Worm (Caenorhabditis elegans): ENCODE data around the gene nhr-120.

nhr-120 gene

DNA sequence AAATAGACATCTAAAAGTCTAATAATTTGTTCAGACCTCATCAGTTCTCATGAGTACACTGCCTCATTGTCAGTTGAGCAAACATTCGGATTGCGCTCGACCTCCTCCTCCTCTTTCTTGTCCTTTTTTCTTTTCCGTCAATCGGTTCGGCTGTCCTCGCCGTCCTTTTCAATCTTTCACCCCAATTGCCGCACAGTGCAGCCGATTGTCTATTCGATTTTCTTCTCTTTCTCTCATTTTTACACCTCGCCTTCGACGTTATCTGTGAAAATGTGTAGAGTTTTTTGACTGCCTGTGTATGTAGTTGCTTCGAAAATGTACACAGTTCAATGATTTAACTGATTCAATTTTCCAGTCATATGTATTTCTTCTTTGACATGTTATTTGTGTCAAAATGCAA is 12.8 kb upstream of the nhr-120 start:
- TF ChIP-seq cog-1 (tag; optimal IDR thresholded peaks at IDR 0.05), result no peak
- TF ChIP-seq ztf-29 (GFP tag; IDR thresholded peaks at IDR 0.05), result no peak
- no peak for TF ChIP-seq T22C8.4 (GFP tag; IDR thresholded peaks at IDR 0.05)
- TF ChIP-seq klf-2 (GFP tag; conservative IDR thresholded peaks at IDR 0.05), result no peak
- no peak for TF ChIP-seq ref-1 (GFP tag; conservative IDR thresholded peaks at IDR 0.05)

DNA sequence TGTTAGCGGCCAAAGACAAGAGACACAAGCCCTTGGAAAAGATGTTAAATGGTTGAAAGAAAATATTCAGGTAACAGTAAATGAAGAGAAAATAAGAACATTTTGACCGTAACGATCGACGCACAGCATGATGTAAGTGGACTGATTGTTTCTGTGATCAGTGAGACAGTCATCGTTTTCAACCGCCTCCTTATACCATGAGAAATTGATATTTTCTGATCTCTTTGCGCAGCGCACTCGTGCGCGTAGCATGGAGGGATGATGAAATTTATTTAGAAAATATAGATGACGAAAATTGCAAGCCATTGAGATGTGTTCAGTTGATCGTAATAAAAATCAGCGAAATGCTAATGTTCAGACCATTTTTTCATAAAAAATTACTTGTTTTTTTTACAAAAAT is 9.2 kb upstream of the nhr-120 start:
- TF ChIP-seq cog-1 (tag; optimal IDR thresholded peaks at IDR 0.05), result no peak
- no peak for TF ChIP-seq ref-1 (GFP tag; conservative IDR thresholded peaks at IDR 0.05)
- no peak for TF ChIP-seq med-1 (GFP tag; optimal IDR thresholded peaks at IDR 0.05; ENCODE audit: insufficient read depth)
- no peak for TF ChIP-seq klf-2 (GFP tag; conservative IDR thresholded peaks at IDR 0.05)
- no peak for TF ChIP-seq ztf-23 (GFP tag; IDR thresholded peaks at IDR 0.05)
- TF ChIP-seq tab-1 (GFP tag; IDR thresholded peaks at IDR 0.05), result no peak
- no peak for TF ChIP-seq ztf-29 (GFP tag; IDR thresholded peaks at IDR 0.05)
- no peak for TF ChIP-seq flt-1 (GFP tag; IDR thresholded peaks at IDR 0.05)

DNA sequence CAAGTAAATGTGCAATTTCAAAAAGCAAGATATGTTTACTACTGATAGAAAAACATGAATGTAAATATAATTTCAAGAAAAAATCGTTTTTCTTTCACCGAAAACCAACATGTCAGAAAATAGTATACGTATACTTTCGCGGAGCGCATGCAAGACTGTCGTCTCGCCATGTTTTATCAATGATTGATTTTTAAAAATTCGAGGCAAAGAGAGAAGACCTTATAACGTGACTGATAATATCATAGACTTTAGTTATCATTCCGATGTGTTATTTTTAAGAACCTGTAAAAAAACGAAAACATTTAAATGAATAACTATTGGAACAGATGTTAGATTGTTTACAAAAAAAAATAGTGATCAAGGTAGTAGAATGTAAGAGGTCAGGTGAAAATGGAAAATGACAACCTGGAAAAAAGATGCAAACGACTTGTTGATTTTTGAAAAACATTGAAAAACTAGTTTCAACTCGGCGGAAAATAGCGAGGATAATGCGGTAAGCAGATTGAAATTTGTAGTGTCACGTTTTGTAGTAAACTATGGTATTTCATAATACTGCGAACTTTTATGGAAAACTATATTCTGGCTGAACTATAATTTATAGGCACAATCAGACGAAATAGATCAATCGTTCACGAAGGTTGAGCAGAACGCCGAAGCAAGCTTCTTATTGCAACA is 6.1 kb upstream of the nhr-120 start:
- TF ChIP-seq klf-2 (GFP tag; conservative IDR thresholded peaks at IDR 0.05) (no peak), ztf-23 (GFP tag; IDR thresholded peaks at IDR 0.05) (no peak), T22C8.4 (GFP tag; IDR thresholded peaks at IDR 0.05) (no peak), tab-1 (GFP tag; IDR thresholded peaks at IDR 0.05) (no peak), flt-1 (GFP tag; IDR thresholded peaks at IDR 0.05) (no peak), ztf-29 (GFP tag; IDR thresholded peaks at IDR 0.05) (no peak), med-1 (GFP tag; optimal IDR thresholded peaks at IDR 0.05; ENCODE audit: insufficient read depth) (no peak), cog-1 (tag; optimal IDR thresholded peaks at IDR 0.05) (no peak), ref-1 (GFP tag; conservative IDR thresholded peaks at IDR 0.05) (no peak)

DNA sequence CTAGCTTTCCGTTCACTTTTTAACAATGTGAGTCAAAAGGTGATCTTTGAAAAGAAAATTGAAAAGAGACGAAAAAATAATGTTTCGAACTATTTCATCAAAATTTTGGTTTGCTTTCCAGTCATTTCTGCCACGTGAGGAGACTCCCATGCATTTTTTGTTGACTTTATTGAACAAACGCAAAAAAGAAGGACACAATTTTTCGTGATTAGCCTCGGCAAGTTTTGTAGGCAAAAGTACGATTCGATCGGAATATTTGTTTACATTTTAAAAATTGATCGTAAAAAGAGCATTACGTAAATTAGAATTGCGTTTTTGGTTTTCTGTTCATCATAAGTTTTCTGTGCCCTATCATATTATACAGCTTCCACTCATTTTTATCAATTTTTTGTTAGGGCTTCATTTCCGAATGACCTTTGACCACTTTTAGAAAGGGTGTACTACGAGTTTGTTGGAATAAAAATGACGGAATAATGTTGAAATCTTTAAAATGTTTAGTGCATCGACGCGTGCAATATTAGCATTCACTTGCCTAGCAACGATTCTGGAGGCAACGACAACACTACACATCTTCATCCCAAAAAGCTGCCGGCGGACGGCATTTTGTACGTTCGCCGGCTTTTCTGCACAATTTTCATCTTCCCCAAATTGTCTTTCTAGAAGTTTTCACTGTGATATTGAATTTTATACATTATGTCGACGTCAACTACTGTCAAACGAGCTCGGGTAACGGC is 4.7 kb upstream of the nhr-120 start, which contains the start of gene C56E10.3:
Gene C56E10.3 (plus strand): TSS at position 684 of the 734 bp plus-strand sequence.
- no peak for TF ChIP-seq T22C8.4 (GFP tag; IDR thresholded peaks at IDR 0.05)
- TF ChIP-seq med-1 (GFP tag; optimal IDR thresholded peaks at IDR 0.05; ENCODE audit: insufficient read depth), result no peak
- TF ChIP-seq tab-1 (GFP tag; IDR thresholded peaks at IDR 0.05), result no peak
- TF ChIP-seq ref-1 (GFP tag; conservative IDR thresholded peaks at IDR 0.05), result no peak
- TF ChIP-seq cog-1 (tag; optimal IDR thresholded peaks at IDR 0.05), result no peak
- TF ChIP-seq flt-1 (GFP tag; IDR thresholded peaks at IDR 0.05), result no peak
- TF ChIP-seq ztf-29 (GFP tag; IDR thresholded peaks at IDR 0.05), result no peak
- no peak for TF ChIP-seq ztf-23 (GFP tag; IDR thresholded peaks at IDR 0.05)
- TF ChIP-seq klf-2 (GFP tag; conservative IDR thresholded peaks at IDR 0.05), result no peak

DNA sequence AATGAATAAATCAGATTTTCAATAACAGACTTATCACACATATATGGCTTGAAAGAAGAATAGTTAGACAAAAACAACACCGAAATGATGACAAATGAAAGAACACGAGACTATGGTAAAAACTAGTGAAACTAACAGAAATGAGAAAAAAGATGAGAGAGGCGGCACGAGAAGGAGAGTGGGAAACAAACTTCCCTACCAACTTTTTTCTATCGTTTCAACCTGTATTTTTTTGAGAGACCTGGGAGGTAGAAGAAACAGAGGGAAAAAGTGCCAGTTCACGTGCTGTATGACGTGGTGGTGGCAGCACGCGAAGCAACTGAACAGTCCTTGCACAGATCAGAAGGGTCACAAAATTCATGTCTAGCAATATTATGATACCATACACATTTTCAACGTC is 2.4 kb upstream of the nhr-120 start:
- TF ChIP-seq klf-2 (GFP tag; conservative IDR thresholded peaks at IDR 0.05), result no peak
- TF ChIP-seq ztf-29 (GFP tag; IDR thresholded peaks at IDR 0.05), result no peak
- TF ChIP-seq flt-1 (GFP tag; IDR thresholded peaks at IDR 0.05), result no peak
- TF ChIP-seq cog-1 (tag; optimal IDR thresholded peaks at IDR 0.05), result no peak
- TF ChIP-seq ztf-23 (GFP tag; IDR thresholded peaks at IDR 0.05), result no peak
- no peak for TF ChIP-seq ref-1 (GFP tag; conservative IDR thresholded peaks at IDR 0.05)
- TF ChIP-seq med-1 (GFP tag; optimal IDR thresholded peaks at IDR 0.05; ENCODE audit: insufficient read depth), result no peak

DNA sequence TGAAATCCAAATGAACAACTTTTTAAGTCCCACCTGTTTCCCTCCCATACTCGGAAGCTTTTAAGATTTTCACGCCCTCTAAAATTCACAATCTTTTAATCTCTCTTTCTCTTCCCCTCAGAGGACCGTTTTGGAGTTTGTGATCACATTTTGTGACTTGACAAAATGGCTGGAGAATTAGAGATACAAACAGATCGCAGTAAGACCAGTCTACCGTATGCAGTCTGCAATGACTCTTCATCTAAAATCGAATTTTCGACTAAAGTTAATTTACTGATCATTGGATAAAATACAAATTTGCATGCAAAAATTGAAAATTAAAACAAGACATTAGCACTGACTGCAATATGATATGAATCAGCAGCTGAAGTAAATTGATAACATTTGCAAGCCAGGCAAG is 1.1 kb upstream of the nhr-120 start:
- TF ChIP-seq ref-1 (GFP tag; conservative IDR thresholded peaks at IDR 0.05) (no peak), flt-1 (GFP tag; IDR thresholded peaks at IDR 0.05) (no peak), klf-2 (GFP tag; conservative IDR thresholded peaks at IDR 0.05) (no peak), cog-1 (tag; optimal IDR thresholded peaks at IDR 0.05) (no peak), ztf-29 (GFP tag; IDR thresholded peaks at IDR 0.05) (no peak), T22C8.4 (GFP tag; IDR thresholded peaks at IDR 0.05) (no peak), tab-1 (GFP tag; IDR thresholded peaks at IDR 0.05) (no peak), med-1 (GFP tag; optimal IDR thresholded peaks at IDR 0.05; ENCODE audit: insufficient read depth) (no peak), ztf-23 (GFP tag; IDR thresholded peaks at IDR 0.05) (no peak)

DNA sequence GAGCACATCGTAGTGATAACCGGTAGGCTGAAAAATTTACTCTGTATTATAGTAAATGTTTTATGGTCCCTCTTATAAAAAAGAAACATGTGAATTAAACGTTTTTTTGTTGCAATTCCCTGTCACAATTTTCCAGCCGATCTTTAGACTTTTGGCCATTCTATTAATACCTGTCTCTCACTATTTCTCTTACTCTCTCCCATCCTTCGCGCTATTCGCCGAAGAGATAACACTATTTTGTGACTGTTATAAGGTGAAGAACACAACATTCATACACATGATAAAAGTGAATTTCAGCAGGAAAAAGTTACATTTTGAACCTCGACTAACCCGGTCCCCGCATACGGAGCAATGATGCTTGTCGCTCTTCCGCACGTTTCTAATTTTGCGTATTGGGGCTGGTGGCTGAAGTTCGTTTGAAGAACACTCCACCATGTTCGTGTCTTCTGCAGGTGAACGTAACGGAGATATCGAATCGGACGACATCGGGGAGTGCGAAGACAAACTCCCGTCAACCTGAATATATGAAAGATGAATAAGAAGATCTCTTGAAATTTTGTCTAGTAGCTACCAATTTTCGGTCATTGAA is 1.3 kb downstream of the nhr-120 start:
- TF ChIP-seq klf-2 (GFP tag; conservative IDR thresholded peaks at IDR 0.05) (no peak), flt-1 (GFP tag; IDR thresholded peaks at IDR 0.05) (no peak), ztf-29 (GFP tag; IDR thresholded peaks at IDR 0.05) (no peak), cog-1 (tag; optimal IDR thresholded peaks at IDR 0.05) (no peak), med-1 (GFP tag; optimal IDR thresholded peaks at IDR 0.05; ENCODE audit: insufficient read depth) (no peak), T22C8.4 (GFP tag; IDR thresholded peaks at IDR 0.05) (no peak), ref-1 (GFP tag; conservative IDR thresholded peaks at IDR 0.05) (no peak), ztf-23 (GFP tag; IDR thresholded peaks at IDR 0.05) (no peak)

DNA sequence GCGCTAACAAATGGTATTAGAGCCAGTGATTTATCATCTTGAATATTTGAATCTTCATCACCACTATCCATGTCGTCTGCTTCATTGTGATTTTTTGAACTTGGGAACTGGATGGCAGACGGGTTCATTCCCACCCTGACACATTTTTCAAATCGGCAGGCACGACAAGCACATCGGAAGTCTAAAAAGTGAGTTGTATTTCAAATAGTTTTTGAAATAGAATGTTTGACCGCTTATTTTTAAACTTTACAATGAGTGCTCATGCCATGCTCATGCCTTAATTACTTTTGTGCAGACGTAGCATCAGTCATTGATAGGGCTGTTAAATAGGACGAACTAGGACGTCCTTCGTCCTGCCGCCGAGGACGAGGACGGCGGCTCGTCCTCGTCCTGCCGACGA is 2.5 kb downstream of the nhr-120 start:
- no peak for TF ChIP-seq ztf-29 (GFP tag; IDR thresholded peaks at IDR 0.05)
- TF ChIP-seq ztf-23 (GFP tag; IDR thresholded peaks at IDR 0.05), result no peak
- no peak for TF ChIP-seq med-1 (GFP tag; optimal IDR thresholded peaks at IDR 0.05; ENCODE audit: insufficient read depth)
- no peak for TF ChIP-seq T22C8.4 (GFP tag; IDR thresholded peaks at IDR 0.05)
- TF ChIP-seq flt-1 (GFP tag; IDR thresholded peaks at IDR 0.05), result no peak
- no peak for TF ChIP-seq cog-1 (tag; optimal IDR thresholded peaks at IDR 0.05)
- TF ChIP-seq tab-1 (GFP tag; IDR thresholded peaks at IDR 0.05), result no peak
- TF ChIP-seq klf-2 (GFP tag; conservative IDR thresholded peaks at IDR 0.05), result no peak

DNA sequence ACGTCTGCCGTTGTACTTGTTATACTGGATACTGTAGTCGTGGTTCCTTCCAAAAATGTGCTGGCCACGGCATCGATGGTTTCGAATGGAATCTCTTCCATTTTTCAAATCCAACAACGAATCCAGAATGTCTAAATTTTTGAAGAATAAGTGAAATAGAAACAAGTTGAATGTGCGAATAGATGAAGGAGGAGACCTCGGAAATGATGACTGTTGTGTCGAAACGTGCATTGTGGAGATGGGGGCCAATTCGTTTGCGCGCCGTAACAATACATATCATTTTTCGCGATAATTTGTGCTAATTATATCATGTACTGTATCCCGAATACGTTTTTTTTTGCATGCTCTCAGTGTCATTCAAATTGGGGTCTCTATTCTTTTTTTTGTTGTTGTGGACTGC is 5.2 kb downstream of the nhr-120 start, which contains the start of gene aexr-1:
Gene aexr-1 (minus strand): TSS at position 101 of the 400 bp plus-strand sequence.
- TF ChIP-seq flt-1 (GFP tag; IDR thresholded peaks at IDR 0.05), result no peak
- TF ChIP-seq cog-1 (tag; optimal IDR thresholded peaks at IDR 0.05), result no peak
- TF ChIP-seq ref-1 (GFP tag; conservative IDR thresholded peaks at IDR 0.05), result no peak
- no peak for TF ChIP-seq tab-1 (GFP tag; IDR thresholded peaks at IDR 0.05)
